Fruit fly (Drosophila melanogaster) whole organism, adult: ENCODE data around the gene Pxn.

ENCODE experiments used
- CG11617 ChIP-seq: fragments of 200-800 bp; sonication (Bioruptor generic); optimal IDR thresholded peaks from 2 replicates; lab custom pipeline; 2017; ENCODE audit warnings: mild to moderate bottlenecking, missing biosample characterization, missing genetic modification reagents, missing genetic modification characterization
- CG12768 ChIP-seq: fragments of 200-800 bp; sonication (Bioruptor generic); optimal IDR thresholded peaks from 2 replicates; lab custom pipeline; 2017; ENCODE audit warnings: missing biosample characterization, missing genetic modification characterization, mild to moderate bottlenecking, moderate library complexity, missing genetic modification reagents
- CG14711 ChIP-seq: fragments of 200-800 bp; sonication (Bioruptor generic); optimal IDR thresholded peaks from 2 replicates; lab custom pipeline; 2018; ENCODE audit warnings: missing biosample characterization, mild to moderate bottlenecking, missing genetic modification characterization, moderate library complexity
- CG1620 ChIP-seq: fragments of 200-800 bp; sonication (Bioruptor generic); optimal IDR thresholded peaks from 2 replicates; lab custom pipeline; 2016; ENCODE audit warnings: missing biosample characterization, missing genetic modification characterization
- CG33017 ChIP-seq: fragments of 200-800 bp; sonication (Bioruptor generic); optimal IDR thresholded peaks from 2 replicates; lab custom pipeline; 2018; ENCODE audit warnings: missing biosample characterization, mild to moderate bottlenecking, missing genetic modification characterization, moderate library complexity
- CG5204 ChIP-seq: fragments of 200-800 bp; sonication (Bioruptor generic); optimal IDR thresholded peaks from 2 replicates; lab custom pipeline; 2016; ENCODE audit warnings: missing biosample characterization, missing genetic modification characterization
- CG7045 ChIP-seq: fragments of 200-800 bp; sonication (Bioruptor generic); optimal IDR thresholded peaks from 2 replicates; lab custom pipeline; 2017; ENCODE audit warnings: missing biosample characterization, mild to moderate bottlenecking, missing genetic modification characterization
- CG7101 ChIP-seq: fragments of 200-800 bp; sonication (Bioruptor generic); optimal IDR thresholded peaks from 2 replicates; lab custom pipeline; 2018; ENCODE audit warnings: missing biosample characterization, mild to moderate bottlenecking, missing genetic modification characterization, moderate library complexity
- Clk ChIP-seq: fragments of 200-800 bp; sonication (Bioruptor generic); optimal IDR thresholded peaks from 2 replicates; lab custom pipeline; 2017; ENCODE audit warnings: missing biosample characterization, missing genetic modification characterization
- Crg-1 ChIP-seq: fragments of 200-800 bp; sonication (Bioruptor generic); optimal IDR thresholded peaks from 2 replicates; lab custom pipeline; 2016; ENCODE audit warnings: missing biosample characterization, missing genetic modification characterization
- Hr96 ChIP-seq: fragments of 200-800 bp; sonication (Bioruptor generic); optimal IDR thresholded peaks from 2 replicates; lab custom pipeline; 2016; ENCODE audit warnings: missing biosample characterization, missing genetic modification characterization
- Mnt ChIP-seq: fragments of 200-800 bp; sonication (Bioruptor generic); optimal IDR thresholded peaks from 2 replicates; lab custom pipeline; 2016; ENCODE audit warnings: missing biosample characterization, mild to moderate bottlenecking, missing genetic modification characterization
- bab1 ChIP-seq: fragments of 200-800 bp; sonication (Bioruptor generic); optimal IDR thresholded peaks from 3 replicates; lab custom pipeline; 2019; ENCODE audit warnings: missing biosample characterization, mild to moderate bottlenecking, missing genetic modification characterization, moderate library complexity
- cic ChIP-seq: fragments of 200-800 bp; sonication (Bioruptor generic); optimal IDR thresholded peaks from 2 replicates; lab custom pipeline; 2017; ENCODE audit warnings: missing biosample characterization, mild to moderate bottlenecking, missing genetic modification characterization, moderate library complexity
- cnc ChIP-seq, 2 experiments: fragments of >200 bp; optimal IDR thresholded peaks; 2 replicates each; lab custom pipeline; 2017
- kay ChIP-seq: fragments of 200-800 bp; sonication (Bioruptor generic); peaks from one replicate; lab custom pipeline; 2016; ENCODE audit warnings: missing biosample characterization, missing genetic modification characterization, borderline replicate concordance
- ovo ChIP-seq: fragments of 200-800 bp; sonication (Bioruptor generic); optimal IDR thresholded peaks from 2 replicates; lab custom pipeline; 2016; ENCODE audit warnings: missing biosample characterization, missing genetic modification characterization
- pad ChIP-seq: fragments of 200-800 bp; sonication (Bioruptor generic); optimal IDR thresholded peaks from 3 replicates; lab custom pipeline; 2017; ENCODE audit warnings: missing biosample characterization, missing genetic modification characterization, mild to moderate bottlenecking, moderate library complexity, missing genetic modification reagents
- tj ChIP-seq: fragments of 200-800 bp; sonication (Bioruptor generic); optimal IDR thresholded peaks from 3 replicates; lab custom pipeline; 2017; ENCODE audit warnings: missing biosample characterization, mild to moderate bottlenecking, missing genetic modification characterization, moderate library complexity
- toe ChIP-seq: fragments of 200-800 bp; sonication (Bioruptor generic); optimal IDR thresholded peaks from 2 replicates; lab custom pipeline; 2016; ENCODE audit warnings: missing biosample characterization, missing genetic modification characterization

Gene Pxn

DNA sequence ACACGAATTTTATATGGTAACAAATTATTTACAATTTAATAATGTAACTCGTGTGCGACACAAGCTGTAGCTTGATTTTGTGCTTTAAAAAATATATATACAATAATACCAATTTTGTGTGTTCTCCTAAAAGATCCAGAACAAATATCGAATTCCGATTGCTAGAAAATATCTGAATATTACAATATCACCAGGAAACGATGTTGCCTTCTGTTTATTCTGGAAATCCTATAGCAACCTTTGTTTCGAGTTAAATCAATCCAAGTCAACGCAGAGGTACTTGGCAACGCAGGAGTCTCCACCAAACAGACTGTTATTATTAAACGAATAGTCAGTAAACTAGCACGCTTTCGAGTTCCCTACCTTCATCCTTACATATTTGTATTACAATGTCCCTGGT, 34.4 kb downstream of the Pxn start, which contains the start of gene CG16984:
Gene CG16984, plus strand, starts transcription at position 301 of the 400 bp plus-strand sequence.
- no peak for TF ChIP-seq bab1
- peak; percentile 62 for TF ChIP-seq kay (GFP tag; lab: Kevin White, UChicago)
- TF ChIP-seq pad (GFP tag; lab: Kevin White, UChicago): no peak

DNA sequence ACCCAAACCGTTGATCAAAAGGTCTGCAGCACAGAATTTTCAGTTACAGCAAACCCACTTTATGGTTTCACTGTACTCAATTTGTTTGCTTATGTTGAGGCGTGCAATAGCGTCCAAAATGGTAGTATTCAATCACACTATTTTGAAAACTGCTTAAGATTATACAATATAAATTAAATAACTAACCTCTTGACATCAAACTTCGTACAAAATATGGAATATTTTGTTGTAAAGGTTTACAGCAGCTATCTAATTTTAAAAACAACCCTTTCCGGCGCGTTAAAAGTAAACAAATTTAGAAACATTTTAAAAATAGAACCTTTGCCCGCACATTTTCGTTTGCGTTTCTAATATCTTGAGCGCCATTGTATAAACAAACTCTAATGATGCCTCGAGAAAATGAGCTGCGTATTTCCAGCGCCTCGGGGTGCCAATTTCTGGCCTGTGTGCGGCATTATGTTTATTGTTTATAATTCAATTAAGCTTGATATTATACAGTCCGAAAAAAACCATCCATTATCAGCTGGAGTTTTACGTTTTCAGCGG, 39.0 kb downstream of the Pxn start:
- TF ChIP-seq kay (GFP tag; lab: Kevin White, UChicago) (peak; percentile 35), ovo (no peak)

DNA sequence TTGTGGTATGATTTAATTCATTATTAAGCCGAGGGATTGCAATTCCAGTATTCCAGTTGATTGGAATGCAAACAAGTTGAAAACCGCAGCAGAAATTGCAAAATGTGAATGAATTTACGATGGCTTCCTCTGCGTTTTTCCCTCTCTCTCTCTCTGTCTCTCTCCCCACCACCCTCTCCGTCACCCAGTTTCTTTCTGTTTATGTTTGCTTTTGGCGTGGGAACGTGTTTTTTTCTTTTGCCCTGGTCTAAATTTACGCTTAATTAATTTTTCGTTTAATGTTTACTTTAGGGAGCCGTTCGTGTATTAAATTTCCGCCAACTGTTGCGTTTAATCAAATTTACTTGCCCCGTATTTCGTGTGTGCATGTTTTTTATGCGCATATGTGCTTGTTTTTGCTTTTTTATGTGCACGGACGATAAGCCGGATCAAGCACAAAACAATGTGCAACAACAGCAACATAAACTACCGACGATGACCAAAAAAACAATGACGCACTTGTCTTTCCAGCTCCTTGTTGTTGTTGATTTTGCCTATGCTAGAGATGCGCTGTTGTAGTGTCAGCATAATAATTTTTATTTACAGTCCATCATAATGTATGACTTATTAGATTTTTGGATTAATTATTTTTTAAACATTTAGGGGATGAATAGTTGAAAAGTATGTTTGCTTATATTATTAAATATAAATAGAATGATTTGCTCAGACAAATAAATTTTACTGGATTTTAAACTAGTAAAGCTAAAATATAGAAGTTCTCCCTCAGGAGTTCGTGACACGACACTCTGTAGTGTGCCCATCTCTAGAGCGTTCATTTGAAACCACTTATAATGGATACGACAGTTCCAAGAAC, 39.7 kb downstream of the Pxn start:
- TF ChIP-seq CG33017 (tag; lab: Kevin White, UChicago) (no peak), CG5204 (GFP tag; lab: Kevin White, UChicago) (no peak), Mnt (GFP tag; lab: Kevin White, UChicago) (no peak), CG11617 (GFP tag; lab: Kevin White, UChicago) (peak; percentile 57), cic (GFP tag; lab: Kevin White, UChicago) (peak; percentile 91), CG14711 (peak; percentile 59), Crg-1 (GFP tag; lab: Kevin White, UChicago) (peak; percentile 38), Hr96 (GFP tag; lab: Kevin White, UChicago) (no peak), tj (GFP tag; lab: Kevin White, UChicago) (peak; percentile 98), cnc (optimal IDR thresholded peaks at IDR 0.05; lab: Kevin White, UChicago) (no peak), bab1 (peak; percentile 85), kay (GFP tag; lab: Kevin White, UChicago) (no peak), CG1620 (GFP tag; lab: Kevin White, UChicago) (peak; percentile 25), pad (GFP tag; lab: Kevin White, UChicago) (peak; percentile 21), ovo (no peak), CG7101 (tag; lab: Kevin White, UChicago) (peak; percentile 77)

DNA sequence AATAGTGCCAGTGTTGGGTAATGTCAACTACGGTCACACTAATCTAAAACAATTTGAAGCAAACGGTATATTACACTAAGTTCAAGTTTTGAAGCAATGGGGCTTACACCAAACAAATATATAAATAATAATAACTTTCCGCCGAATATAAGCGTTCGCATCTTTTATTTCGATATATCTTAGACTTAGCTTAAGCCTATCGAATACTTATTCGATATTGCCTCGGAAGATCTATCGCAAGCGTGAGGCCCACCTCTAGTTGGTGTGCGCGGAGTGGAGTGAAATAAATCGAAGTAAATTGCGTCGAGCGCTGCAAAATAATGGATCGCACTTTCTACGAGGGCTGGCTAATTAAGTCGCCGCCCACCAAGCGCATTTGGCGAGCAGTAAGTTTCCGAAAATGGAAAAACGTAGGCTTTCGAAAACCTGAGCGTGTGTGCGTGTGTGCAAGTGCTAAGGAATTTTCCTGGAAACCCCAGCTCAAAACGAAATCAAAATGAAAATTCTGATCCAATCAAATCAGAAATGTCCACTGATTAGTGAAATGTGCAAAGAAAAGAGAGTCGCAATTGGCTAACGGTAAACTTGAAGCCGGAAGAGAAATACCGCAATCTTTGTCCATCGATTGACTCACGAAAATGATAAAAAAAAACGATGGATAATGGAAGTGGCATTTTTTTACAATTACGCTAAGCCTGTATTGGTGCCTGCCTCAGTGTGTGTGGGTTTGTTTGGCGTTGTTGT, 40.5 kb downstream of the Pxn start, which contains the start of gene dos:
Gene dos, plus strand, starts transcription at position 248 of the 744 bp plus-strand sequence.
- no peak for TF ChIP-seq tj (GFP tag; lab: Kevin White, UChicago)
- TF ChIP-seq cic (GFP tag; lab: Kevin White, UChicago): no peak
- peak; percentile 54 for TF ChIP-seq CG14711
- TF ChIP-seq Clk (GFP tag; lab: Kevin White, UChicago): peak; percentile 56
- TF ChIP-seq Mnt (GFP tag; lab: Kevin White, UChicago): peak; percentile 72
- peak; percentile 84 for TF ChIP-seq CG1620 (GFP tag; lab: Kevin White, UChicago)
- peak; percentile 30 for TF ChIP-seq Hr96 (GFP tag; lab: Kevin White, UChicago)
- TF ChIP-seq CG7101 (tag; lab: Kevin White, UChicago): peak; percentile 75
- no peak for TF ChIP-seq kay (GFP tag; lab: Kevin White, UChicago)
- peak; percentile 49 for TF ChIP-seq CG7045 (GFP tag; lab: Kevin White, UChicago)
- TF ChIP-seq CG5204 (GFP tag; lab: Kevin White, UChicago): no peak
- peak; percentile 56 for TF ChIP-seq bab1
- TF ChIP-seq CG11617 (GFP tag; lab: Kevin White, UChicago): peak; percentile 49
- peak; percentile 4 for TF ChIP-seq CG12768
- peak; percentile 81 for TF ChIP-seq toe (GFP tag; lab: Kevin White, UChicago)
- TF ChIP-seq CG33017 (tag; lab: Kevin White, UChicago): peak; percentile 27
- TF ChIP-seq cnc (optimal IDR thresholded peaks at IDR 0.05; lab: Kevin White, UChicago): no peak
- TF ChIP-seq pad (GFP tag; lab: Kevin White, UChicago): peak; percentile 53
- TF ChIP-seq ovo: peak; percentile 69
- TF ChIP-seq Crg-1 (GFP tag; lab: Kevin White, UChicago): peak; percentile 76

DNA sequence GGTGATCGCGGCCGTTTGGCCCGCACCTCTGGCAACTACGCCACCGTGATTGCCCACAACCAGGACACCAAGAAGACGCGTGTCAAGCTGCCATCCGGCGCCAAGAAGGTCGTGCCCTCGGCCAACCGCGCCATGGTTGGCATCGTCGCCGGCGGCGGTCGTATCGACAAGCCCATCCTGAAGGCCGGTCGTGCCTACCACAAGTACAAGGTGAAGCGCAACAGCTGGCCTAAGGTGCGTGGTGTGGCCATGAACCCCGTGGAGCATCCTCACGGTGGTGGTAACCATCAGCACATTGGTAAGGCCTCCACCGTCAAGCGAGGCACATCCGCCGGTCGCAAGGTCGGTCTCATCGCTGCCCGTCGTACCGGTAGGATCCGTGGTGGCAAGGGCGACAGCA, 41.6 kb downstream of the Pxn start:
- no peak for TF ChIP-seq toe (GFP tag; lab: Kevin White, UChicago)
- no peak for TF ChIP-seq Mnt (GFP tag; lab: Kevin White, UChicago)

DNA sequence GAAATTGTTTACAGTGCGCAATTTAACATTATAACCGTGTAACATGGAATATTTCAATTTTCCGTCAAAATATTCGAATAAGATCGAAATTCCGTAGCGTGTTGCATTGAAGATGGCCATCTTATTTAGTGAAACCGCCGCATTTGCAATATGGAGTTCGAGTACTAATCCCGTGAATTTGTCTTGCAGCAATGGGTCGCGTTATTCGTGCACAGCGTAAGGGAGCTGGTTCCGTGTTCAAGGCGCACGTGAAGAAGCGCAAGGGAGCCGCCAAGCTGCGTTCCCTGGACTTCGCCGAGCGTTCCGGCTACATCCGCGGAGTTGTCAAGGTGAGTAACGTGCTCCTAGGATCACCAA, 42.3 kb downstream of the Pxn start:
- TF ChIP-seq CG7045 (GFP tag; lab: Kevin White, UChicago) (no peak), pad (GFP tag; lab: Kevin White, UChicago) (no peak), tj (GFP tag; lab: Kevin White, UChicago) (no peak), kay (GFP tag; lab: Kevin White, UChicago) (no peak), Mnt (GFP tag; lab: Kevin White, UChicago) (peak; percentile 31), Hr96 (GFP tag; lab: Kevin White, UChicago) (no peak)
